Worm (Caenorhabditis elegans) whole organism, L2 larva: Measurements from ENCODE around the gene srh-277.

Experiments used
- C34F6.9 ChIP-seq: fragments of 150-350 bp; optimal IDR thresholded peaks from 2 replicates; lab custom pipeline; 2014; ENCODE audit warnings: missing biosample characterization, missing genetic modification characterization
- F13H6.1 ChIP-seq: sonication (generic microtip); optimal IDR thresholded peaks from 2 replicates; lab custom pipeline; 2016; ENCODE audit warnings: missing genetic modification characterization, missing compliant biosample characterization
- R02D3.7 ChIP-seq: fragments of 150-350 bp; optimal IDR thresholded peaks from 2 replicates; lab custom pipeline; 2014; ENCODE audit warnings: missing biosample characterization, missing genetic modification characterization
- Y55F3AM.14 ChIP-seq: fragments of 200-800 bp; sonication (Bioruptor generic); optimal IDR thresholded peaks from 2 replicates; lab custom pipeline; 2018; ENCODE audit warnings: mild to moderate bottlenecking, missing genetic modification characterization, missing compliant biosample characterization
- ZK546.5 ChIP-seq: sonication (generic microtip); optimal IDR thresholded peaks from 2 replicates; lab custom pipeline; 2017; ENCODE audit warnings: missing biosample characterization, missing genetic modification characterization
- alr-1 ChIP-seq: fragments of 150-350 bp; optimal IDR thresholded peaks from 2 replicates; lab custom pipeline; 2014; ENCODE audit warnings: missing biosample characterization, missing genetic modification characterization
- aly-2 ChIP-seq: fragments of 150-350 bp; optimal IDR thresholded peaks from 2 replicates; lab custom pipeline; 2014; ENCODE audit warnings: missing biosample characterization, missing genetic modification characterization
- ama-1 ChIP-seq: fragments of 150-350 bp; optimal IDR thresholded peaks from 2 replicates; lab custom pipeline; 2018; ENCODE audit warnings: inconsistent platforms
- ceh-16 ChIP-seq: fragments of 150-350 bp; optimal IDR thresholded peaks from 2 replicates; lab custom pipeline; 2014; ENCODE audit warnings: missing biosample characterization, missing genetic modification characterization
- ceh-82 ChIP-seq: fragments of 150-350 bp; optimal IDR thresholded peaks from 2 replicates; lab custom pipeline; 2014; ENCODE audit warnings: missing biosample characterization, missing genetic modification characterization
- crh-2 ChIP-seq: sonication (generic microtip); optimal IDR thresholded peaks from 2 replicates; lab custom pipeline; 2017; ENCODE audit warnings: missing biosample characterization, missing genetic modification characterization
- dmd-4 ChIP-seq: sonication (generic microtip); optimal IDR thresholded peaks from 2 replicates; lab custom pipeline; 2017; ENCODE audit warnings: missing biosample characterization, missing genetic modification characterization
- egl-27 ChIP-seq: sonication (generic microtip); optimal IDR thresholded peaks from 3 replicates; lab custom pipeline; 2017; ENCODE audit warnings: missing biosample characterization, missing genetic modification reagents, missing genetic modification characterization
- elt-1 ChIP-seq: fragments of 150-350 bp; optimal IDR thresholded peaks from 2 replicates; lab custom pipeline; 2014; ENCODE audit warnings: missing biosample characterization, missing genetic modification characterization
- elt-3 ChIP-seq: sonication (generic microtip); optimal IDR thresholded peaks from 2 replicates; lab custom pipeline; 2017; ENCODE audit warnings: missing biosample characterization, missing genetic modification characterization
- fos-1 ChIP-seq: fragments of 150-350 bp; optimal IDR thresholded peaks from 2 replicates; lab custom pipeline; 2014; ENCODE audit warnings: missing biosample characterization, missing genetic modification characterization
- lin-39 ChIP-seq: fragments of 150-350 bp; optimal IDR thresholded peaks from 2 replicates; lab custom pipeline; 2014; ENCODE audit warnings: missing biosample characterization, missing genetic modification reagents, missing genetic modification characterization
- lsy-2 ChIP-seq, 2 experiments: fragments of 150-350 bp in 1 of 2; sonication (generic microtip) in 1 of 2; optimal IDR thresholded peaks; 2 replicates each; lab custom pipeline; 2014 to 2017; ENCODE audit warnings: missing biosample characterization in 2 of 2, missing genetic modification characterization in 2 of 2
- mab-5 ChIP-seq: fragments of 150-350 bp; optimal IDR thresholded peaks from 2 replicates; lab custom pipeline; 2014; ENCODE audit warnings: missing biosample characterization, missing genetic modification characterization
- nhr-10 ChIP-seq: sonication (generic microtip); optimal IDR thresholded peaks from 2 replicates; lab custom pipeline; 2017; ENCODE audit warnings: missing biosample characterization, missing genetic modification characterization
- nhr-11 ChIP-seq: fragments of 150-350 bp; optimal IDR thresholded peaks from 2 replicates; lab custom pipeline; 2014; ENCODE audit warnings: missing biosample characterization, missing genetic modification characterization
- nhr-12 ChIP-seq: fragments of 150-350 bp; optimal IDR thresholded peaks from 2 replicates; lab custom pipeline; 2014; ENCODE audit warnings: missing biosample characterization, missing genetic modification characterization
- nhr-129 ChIP-seq: fragments of 150-350 bp; optimal IDR thresholded peaks from 2 replicates; lab custom pipeline; 2014; ENCODE audit warnings: missing biosample characterization, missing genetic modification characterization
- nhr-21 ChIP-seq: fragments of 150-350 bp; optimal IDR thresholded peaks from 2 replicates; lab custom pipeline; 2014; ENCODE audit warnings: missing biosample characterization, missing genetic modification characterization
- nhr-23 ChIP-seq: fragments of 150-350 bp; optimal IDR thresholded peaks from 2 replicates; lab custom pipeline; 2014; ENCODE audit warnings: missing biosample characterization, missing genetic modification reagents, missing genetic modification characterization
- nhr-237 ChIP-seq: fragments of 150-350 bp; optimal IDR thresholded peaks from 2 replicates; lab custom pipeline; 2014; ENCODE audit warnings: missing biosample characterization, missing genetic modification characterization
- nhr-25 ChIP-seq: fragments of 150-350 bp; sonication (generic microtip); optimal IDR thresholded peaks from 3 replicates; lab custom pipeline; 2014; ENCODE audit warnings: missing biosample characterization, missing genetic modification characterization
- nhr-6 ChIP-seq: fragments of 150-350 bp; optimal IDR thresholded peaks from 2 replicates; lab custom pipeline; 2014; ENCODE audit warnings: missing biosample characterization, missing genetic modification characterization
- nhr-77 ChIP-seq: fragments of 150-350 bp; optimal IDR thresholded peaks from 2 replicates; lab custom pipeline; 2014; ENCODE audit warnings: missing biosample characterization, missing genetic modification characterization
- peb-1 ChIP-seq: fragments of 150-350 bp; optimal IDR thresholded peaks from 2 replicates; lab custom pipeline; 2014; ENCODE audit warnings: missing biosample characterization, missing genetic modification characterization
- sem-4 ChIP-seq: fragments of 150-350 bp; optimal IDR thresholded peaks from 2 replicates; lab custom pipeline; 2014; ENCODE audit warnings: missing biosample characterization, missing genetic modification reagents, missing genetic modification characterization
- skn-1 ChIP-seq: sonication (generic microtip); optimal IDR thresholded peaks from 2 replicates; lab custom pipeline; 2017; ENCODE audit warnings: missing biosample characterization, missing genetic modification characterization
- sma-9 ChIP-seq, 2 experiments: fragments of 150-350 bp in 1 of 2; sonication (generic microtip) in 1 of 2; optimal IDR thresholded peaks; 2 replicates each; lab custom pipeline; 2014 to 2016; ENCODE audit warnings: missing genetic modification characterization in 2 of 2, mild to moderate bottlenecking in 1 of 2, missing biosample characterization in 1 of 2, missing compliant biosample characterization in 1 of 2, missing genetic modification reagents in 1 of 2, moderate library complexity in 1 of 2
- snpc-4 ChIP-seq: fragments of 150-350 bp; optimal IDR thresholded peaks from 2 replicates; lab custom pipeline; 2014; ENCODE audit warnings: missing biosample characterization, missing genetic modification characterization
- unc-55 ChIP-seq: fragments of 150-350 bp; sonication (generic microtip); optimal IDR thresholded peaks from 3 replicates; lab custom pipeline; 2014; ENCODE audit warnings: missing biosample characterization, missing genetic modification reagents, missing genetic modification characterization
- zag-1 ChIP-seq: fragments of 150-350 bp; optimal IDR thresholded peaks from 2 replicates; lab custom pipeline; 2014; ENCODE audit warnings: missing biosample characterization, missing genetic modification characterization
- ztf-1 ChIP-seq: fragments of 200-800 bp; sonication (Bioruptor generic); conservative IDR thresholded peaks from 2 replicates; pipeline ENCODE4 v1.3.6; 2022; ENCODE audit warnings: missing genetic modification characterization, missing compliant biosample characterization
- ztf-4 ChIP-seq: fragments of 150-350 bp; optimal IDR thresholded peaks from 2 replicates; lab custom pipeline; 2014; ENCODE audit warnings: missing biosample characterization, missing genetic modification characterization

srh-277 gene

ce11 chrV:16159594-16159993, 23.4 kb upstream of the srh-277 start, which contains the start of gene F10A3.17:
Gene F10A3.17, minus strand, starts transcription at chrV:16159694.
- TF ChIP-seq nhr-12 (tag; lab: Kevin White, UChicago) (no peak), peb-1 (tag; lab: Kevin White, UChicago) (no peak), ceh-16 (tag; lab: Kevin White, UChicago) (no peak), mab-5 (no peak), nhr-6 (tag; lab: Kevin White, UChicago) (no peak), skn-1 (tag; lab: Kevin White, UChicago) (no peak)

DNA sequence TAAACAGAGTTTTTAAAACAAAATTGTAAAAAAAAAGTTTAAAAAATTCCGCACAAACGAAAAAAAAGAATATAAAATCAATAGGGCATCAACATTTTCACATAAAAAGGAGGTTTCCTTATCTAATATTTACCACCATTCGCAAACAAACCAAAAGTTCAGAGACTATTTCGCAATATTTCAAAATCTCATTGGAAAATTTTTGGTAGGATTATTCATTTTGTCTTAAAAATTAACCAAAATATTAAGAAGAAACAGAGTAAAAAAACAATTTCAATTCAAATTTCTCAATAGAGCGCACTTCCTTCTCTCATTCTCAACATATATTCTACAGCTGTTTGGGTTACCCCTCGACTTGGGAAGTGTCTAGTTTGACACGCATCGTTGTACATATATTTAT, 22.9 kb upstream of the srh-277 start:
- TF ChIP-seq lin-39, result no peak
- TF ChIP-seq Y55F3AM.14 (GFP tag; lab: Kevin White, UChicago), result no peak
- no peak for TF ChIP-seq peb-1 (tag; lab: Kevin White, UChicago)
- TF ChIP-seq alr-1 (tag; lab: Kevin White, UChicago), result no peak
- no peak for TF ChIP-seq nhr-12 (tag; lab: Kevin White, UChicago)
- TF ChIP-seq fos-1, result peak; percentile 62
- peak; percentile 56 for TF ChIP-seq unc-55 (GFP tag; lab: Kevin White, UChicago)
- no peak for TF ChIP-seq C34F6.9 (tag; lab: Kevin White, UChicago)
- no peak for TF ChIP-seq ceh-82 (tag; lab: Kevin White, UChicago)
- TF ChIP-seq nhr-129 (tag; lab: Kevin White, UChicago), result peak; percentile 83
- no peak for TF ChIP-seq skn-1 (tag; lab: Kevin White, UChicago)
- TF ChIP-seq nhr-23 (tag; lab: Kevin White, UChicago), result no peak
- TF ChIP-seq nhr-21 (tag; lab: Kevin White, UChicago), result no peak
- no peak for TF ChIP-seq elt-3 (tag; lab: Kevin White, UChicago)
- no peak for TF ChIP-seq aly-2 (tag; lab: Kevin White, UChicago)
- TF ChIP-seq nhr-77 (tag; lab: Kevin White, UChicago), result no peak
- no peak for TF ChIP-seq ceh-16 (tag; lab: Kevin White, UChicago)

ce11 chrV:16162124-16162735, 20.8 kb upstream of the srh-277 start, which contains the start of the genes str-109 and F10A3.11:
Gene str-109, minus strand, starts transcription at chrV:16162224.
Gene F10A3.11, plus strand, starts transcription at chrV:16162685.
- TF ChIP-seq nhr-129 (tag; lab: Kevin White, UChicago), result no peak
- TF ChIP-seq fos-1, result no peak
- TF ChIP-seq F13H6.1 (tag; lab: Kevin White, UChicago), result no peak
- no peak for TF ChIP-seq sma-9 (GFP tag; optimal IDR thresholded peaks at IDR 0.05; lab: Kevin White, UChicago)
- TF ChIP-seq sma-9 (tag; optimal IDR thresholded peaks at IDR 0.05; lab: Kevin White, UChicago), result no peak
- TF ChIP-seq nhr-237, result no peak
- TF ChIP-seq nhr-23 (tag; lab: Kevin White, UChicago), result no peak
- TF ChIP-seq, all 48 proteins: peak for 0

DNA sequence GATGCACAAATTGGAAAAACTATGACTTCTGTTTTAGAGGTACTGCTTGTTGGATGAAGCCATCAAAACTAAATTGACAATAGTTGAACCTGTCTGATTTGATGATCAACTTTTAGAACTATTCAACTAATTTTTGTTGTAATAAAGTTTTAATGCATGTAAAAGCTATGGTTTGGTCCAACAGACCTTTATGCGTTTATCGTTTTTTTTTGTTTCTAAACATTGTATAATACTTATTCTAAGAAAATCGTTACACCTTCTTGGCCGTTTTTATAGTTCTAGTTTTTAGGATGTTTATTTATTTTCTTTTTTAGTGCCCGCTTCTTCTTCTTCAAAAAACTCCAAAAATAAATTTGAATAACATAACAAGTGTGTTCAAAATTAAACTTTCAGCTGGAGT, 19.3 kb upstream of the srh-277 start, which contains the start of gene F10A3.12:
TSS of gene F10A3.12 (plus strand) at position 301 of the 400 bp plus-strand sequence.
- TF ChIP-seq fos-1 (no peak), R02D3.7 (tag; lab: Kevin White, UChicago) (no peak), nhr-77 (tag; lab: Kevin White, UChicago) (no peak), nhr-11 (no peak), nhr-10 (tag; lab: Kevin White, UChicago) (no peak), dmd-4 (tag; lab: Kevin White, UChicago) (no peak), lsy-2 (tag; optimal IDR thresholded peaks at IDR 0.05; lab: Kevin White, UChicago) (no peak), ceh-16 (tag; lab: Kevin White, UChicago) (no peak), ZK546.5 (tag; lab: Kevin White, UChicago) (no peak), elt-1 (tag; lab: Kevin White, UChicago) (no peak), ama-1 (no peak), sem-4 (tag; lab: Kevin White, UChicago) (no peak), nhr-25 (tag; lab: Kevin White, UChicago) (no peak), ztf-4 (no peak), snpc-4 (tag; lab: Kevin White, UChicago) (no peak)

- no peak for TF ChIP-seq nhr-25 (tag; lab: Kevin White, UChicago)
- no peak for TF ChIP-seq unc-55 (GFP tag; lab: Kevin White, UChicago)
- no peak for TF ChIP-seq R02D3.7 (tag; lab: Kevin White, UChicago)
- TF ChIP-seq nhr-12 (tag; lab: Kevin White, UChicago), result no peak
- TF ChIP-seq ceh-16 (tag; lab: Kevin White, UChicago), result no peak
- TF ChIP-seq C34F6.9 (tag; lab: Kevin White, UChicago), result no peak
- no peak for TF ChIP-seq alr-1 (tag; lab: Kevin White, UChicago)
- TF ChIP-seq aly-2 (tag; lab: Kevin White, UChicago), result no peak
- no peak for TF ChIP-seq ztf-1
- no peak for TF ChIP-seq egl-27
- TF ChIP-seq ZK546.5 (tag; lab: Kevin White, UChicago), result no peak
- no peak for TF ChIP-seq crh-2
- TF ChIP-seq nhr-10 (tag; lab: Kevin White, UChicago), result no peak
- no peak for TF ChIP-seq zag-1
- TF ChIP-seq elt-1 (tag; lab: Kevin White, UChicago), result no peak
- TF ChIP-seq mab-5, result no peak
- TF ChIP-seq nhr-129 (tag; lab: Kevin White, UChicago), result no peak
- no peak for TF ChIP-seq nhr-6 (tag; lab: Kevin White, UChicago)
- TF ChIP-seq skn-1 (tag; lab: Kevin White, UChicago), result no peak
- TF ChIP-seq ztf-4, result no peak
Observed at ce11 chrV:16165936-16166335, 17.1 kb upstream of the srh-277 start, which contains the start of gene str-108. Gene str-108, plus strand, starts transcription at chrV:16166236.
